Worm (Caenorhabditis elegans) whole organism, L2 larva: ENCODE results near the gene ZC190.7.

Source experiments
- C34F6.9 ChIP-seq: fragments of 150-350 bp; optimal IDR thresholded peaks from 2 replicates; lab custom pipeline; 2014; ENCODE audit warnings: missing biosample characterization, missing genetic modification characterization
- F13H6.1 ChIP-seq: sonication (generic microtip); optimal IDR thresholded peaks from 2 replicates; lab custom pipeline; 2016; ENCODE audit warnings: missing genetic modification characterization, missing compliant biosample characterization
- alr-1 ChIP-seq: fragments of 150-350 bp; optimal IDR thresholded peaks from 2 replicates; lab custom pipeline; 2014; ENCODE audit warnings: missing biosample characterization, missing genetic modification characterization
- aly-2 ChIP-seq: fragments of 150-350 bp; optimal IDR thresholded peaks from 2 replicates; lab custom pipeline; 2014; ENCODE audit warnings: missing biosample characterization, missing genetic modification characterization
- ama-1 ChIP-seq: fragments of 150-350 bp; optimal IDR thresholded peaks from 2 replicates; lab custom pipeline; 2018; ENCODE audit warnings: inconsistent platforms
- blmp-1 ChIP-seq: sonication (generic microtip); optimal IDR thresholded peaks from 2 replicates; lab custom pipeline; 2017; ENCODE audit warnings: missing genetic modification characterization, mild to moderate bottlenecking, missing compliant biosample characterization, antibody characterized with exemption, moderate library complexity; ENCODE audit not compliant: insufficient read depth
- ceh-16 ChIP-seq: fragments of 150-350 bp; optimal IDR thresholded peaks from 2 replicates; lab custom pipeline; 2014; ENCODE audit warnings: missing biosample characterization, missing genetic modification characterization
- crh-2 ChIP-seq: sonication (generic microtip); optimal IDR thresholded peaks from 2 replicates; lab custom pipeline; 2017; ENCODE audit warnings: missing biosample characterization, missing genetic modification characterization
- dmd-4 ChIP-seq: sonication (generic microtip); optimal IDR thresholded peaks from 2 replicates; lab custom pipeline; 2017; ENCODE audit warnings: missing biosample characterization, missing genetic modification characterization
- elt-1 ChIP-seq: fragments of 150-350 bp; optimal IDR thresholded peaks from 2 replicates; lab custom pipeline; 2014; ENCODE audit warnings: missing biosample characterization, missing genetic modification characterization
- elt-3 ChIP-seq: sonication (generic microtip); optimal IDR thresholded peaks from 2 replicates; lab custom pipeline; 2017; ENCODE audit warnings: missing biosample characterization, missing genetic modification characterization
- fos-1 ChIP-seq: fragments of 150-350 bp; optimal IDR thresholded peaks from 2 replicates; lab custom pipeline; 2014; ENCODE audit warnings: missing biosample characterization, missing genetic modification characterization
- lin-13 ChIP-seq: fragments of 150-350 bp; optimal IDR thresholded peaks from 2 replicates; lab custom pipeline; 2014; ENCODE audit warnings: missing biosample characterization, missing genetic modification reagents, missing genetic modification characterization
- lsy-2 ChIP-seq, 2 experiments: fragments of 150-350 bp in 1 of 2; sonication (generic microtip) in 1 of 2; optimal IDR thresholded peaks; 2 replicates each; lab custom pipeline; 2014 to 2017; ENCODE audit warnings: missing biosample characterization in 2 of 2, missing genetic modification characterization in 2 of 2
- mab-5 ChIP-seq: fragments of 150-350 bp; optimal IDR thresholded peaks from 2 replicates; lab custom pipeline; 2014; ENCODE audit warnings: missing biosample characterization, missing genetic modification characterization
- mdl-1 ChIP-seq, 2 experiments: fragments of 150-350 bp in 1 of 2; sonication (generic microtip) in 1 of 2; optimal IDR thresholded peaks; 2 replicates each; lab custom pipeline; 2017; ENCODE audit warnings: missing biosample characterization in 2 of 2, missing genetic modification characterization in 2 of 2
- nhr-11 ChIP-seq: fragments of 150-350 bp; optimal IDR thresholded peaks from 2 replicates; lab custom pipeline; 2014; ENCODE audit warnings: missing biosample characterization, missing genetic modification characterization
- nhr-12 ChIP-seq: fragments of 150-350 bp; optimal IDR thresholded peaks from 2 replicates; lab custom pipeline; 2014; ENCODE audit warnings: missing biosample characterization, missing genetic modification characterization
- nhr-129 ChIP-seq: fragments of 150-350 bp; optimal IDR thresholded peaks from 2 replicates; lab custom pipeline; 2014; ENCODE audit warnings: missing biosample characterization, missing genetic modification characterization
- nhr-21 ChIP-seq: fragments of 150-350 bp; optimal IDR thresholded peaks from 2 replicates; lab custom pipeline; 2014; ENCODE audit warnings: missing biosample characterization, missing genetic modification characterization
- nhr-23 ChIP-seq: fragments of 150-350 bp; optimal IDR thresholded peaks from 2 replicates; lab custom pipeline; 2014; ENCODE audit warnings: missing biosample characterization, missing genetic modification reagents, missing genetic modification characterization
- nhr-25 ChIP-seq: fragments of 150-350 bp; sonication (generic microtip); optimal IDR thresholded peaks from 3 replicates; lab custom pipeline; 2014; ENCODE audit warnings: missing biosample characterization, missing genetic modification characterization
- nhr-6 ChIP-seq: fragments of 150-350 bp; optimal IDR thresholded peaks from 2 replicates; lab custom pipeline; 2014; ENCODE audit warnings: missing biosample characterization, missing genetic modification characterization
- nhr-77 ChIP-seq: fragments of 150-350 bp; optimal IDR thresholded peaks from 2 replicates; lab custom pipeline; 2014; ENCODE audit warnings: missing biosample characterization, missing genetic modification characterization
- peb-1 ChIP-seq: fragments of 150-350 bp; optimal IDR thresholded peaks from 2 replicates; lab custom pipeline; 2014; ENCODE audit warnings: missing biosample characterization, missing genetic modification characterization
- sem-4 ChIP-seq: fragments of 150-350 bp; optimal IDR thresholded peaks from 2 replicates; lab custom pipeline; 2014; ENCODE audit warnings: missing biosample characterization, missing genetic modification reagents, missing genetic modification characterization
- sma-3 ChIP-seq: sonication (generic microtip); optimal IDR thresholded peaks from 2 replicates; lab custom pipeline; 2016; ENCODE audit warnings: missing genetic modification reagents, missing genetic modification characterization, missing compliant biosample characterization
- sma-9 ChIP-seq, 2 experiments: fragments of 150-350 bp in 1 of 2; sonication (generic microtip) in 1 of 2; optimal IDR thresholded peaks; 2 replicates each; lab custom pipeline; 2014 to 2016; ENCODE audit warnings: missing genetic modification characterization in 2 of 2, mild to moderate bottlenecking in 1 of 2, missing biosample characterization in 1 of 2, missing compliant biosample characterization in 1 of 2, missing genetic modification reagents in 1 of 2, moderate library complexity in 1 of 2
- unc-55 ChIP-seq: fragments of 150-350 bp; sonication (generic microtip); optimal IDR thresholded peaks from 3 replicates; lab custom pipeline; 2014; ENCODE audit warnings: missing biosample characterization, missing genetic modification reagents, missing genetic modification characterization
- unc-62 ChIP-seq: fragments of 150-350 bp; optimal IDR thresholded peaks from 2 replicates; lab custom pipeline; 2014; ENCODE audit warnings: missing biosample characterization, missing genetic modification reagents, missing genetic modification characterization
- ztf-1 ChIP-seq: fragments of 200-800 bp; sonication (Bioruptor generic); conservative IDR thresholded peaks from 2 replicates; pipeline ENCODE4 v1.3.6; 2022; ENCODE audit warnings: missing genetic modification characterization, missing compliant biosample characterization

ZC190.7 gene

ce11 chrV:8661241-8661954, 25.3 kb downstream of the ZC190.7 start:
- no peak for TF ChIP-seq unc-55 (GFP tag; lab: Kevin White, UChicago)
- peak; percentile 68 for TF ChIP-seq nhr-23 (tag; lab: Kevin White, UChicago)
- TF ChIP-seq F13H6.1, result peak; percentile 11
- TF ChIP-seq sma-9 (GFP tag; optimal IDR thresholded peaks at IDR 0.05; lab: Kevin White, UChicago), result peak; percentile 43
- no peak for TF ChIP-seq sma-9 (tag; optimal IDR thresholded peaks at IDR 0.05; lab: Kevin White, UChicago)
- peak; percentile 45 for TF ChIP-seq blmp-1 (tag; lab: Kevin White, UChicago)
- peak; percentile 18 for TF ChIP-seq crh-2
- no peak for TF ChIP-seq lsy-2 (tag; optimal IDR thresholded peaks at IDR 0.05; lab: Kevin White, UChicago)
- peak; percentile 72 for TF ChIP-seq nhr-25 (tag; lab: Kevin White, UChicago)
- peak; percentile 79 for TF ChIP-seq nhr-21 (tag; lab: Kevin White, UChicago)
- TF ChIP-seq mab-5 (tag; lab: Kevin White, UChicago), result no peak
- peak; percentile 82 for TF ChIP-seq ceh-16 (tag; lab: Kevin White, UChicago)
- TF ChIP-seq fos-1 (tag; lab: Kevin White, UChicago), result peak; percentile 53

DNA sequence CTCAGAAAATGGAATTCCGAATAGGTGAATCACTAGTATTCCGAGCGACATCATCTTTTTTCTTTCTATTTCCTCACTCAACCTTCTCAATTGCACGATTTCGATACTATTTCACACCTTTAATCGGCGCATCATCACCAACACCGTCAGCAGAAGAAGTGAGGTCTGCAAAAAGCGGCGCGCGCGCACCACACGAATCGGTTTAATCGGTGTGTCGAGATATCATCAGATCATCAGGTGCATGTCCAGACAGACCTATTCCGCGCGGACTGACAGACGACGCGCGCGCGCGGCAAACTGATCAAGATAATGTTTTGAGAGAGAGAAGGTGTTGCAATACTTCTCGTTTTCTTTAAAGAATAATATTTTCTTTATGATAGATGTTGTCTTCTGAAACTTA, 26.2 kb downstream of the ZC190.7 start:
- TF ChIP-seq nhr-25 (tag; lab: Kevin White, UChicago) (peak; percentile 27), sma-9 (GFP tag; optimal IDR thresholded peaks at IDR 0.05; lab: Kevin White, UChicago) (peak; percentile 68), sma-9 (tag; optimal IDR thresholded peaks at IDR 0.05; lab: Kevin White, UChicago) (no peak), F13H6.1 (no peak), elt-1 (tag; lab: Kevin White, UChicago) (peak; percentile 75), ceh-16 (tag; lab: Kevin White, UChicago) (peak; percentile 94), peb-1 (tag; lab: Kevin White, UChicago) (no peak), blmp-1 (tag; lab: Kevin White, UChicago) (no peak), nhr-21 (tag; lab: Kevin White, UChicago) (peak; percentile 38), nhr-77 (tag; lab: Kevin White, UChicago) (no peak)

ce11 chrV:8658577-8659362, 27.9 kb downstream of the ZC190.7 start:
- no peak for TF ChIP-seq lin-13
- TF ChIP-seq ama-1, result no peak
- TF ChIP-seq unc-55 (GFP tag; lab: Kevin White, UChicago), result no peak
- no peak for TF ChIP-seq nhr-77 (tag; lab: Kevin White, UChicago)
- TF ChIP-seq nhr-129 (tag; lab: Kevin White, UChicago), result peak; percentile 68
- TF ChIP-seq elt-3, result no peak
- TF ChIP-seq fos-1 (tag; lab: Kevin White, UChicago), result no peak
- TF ChIP-seq dmd-4 (tag; lab: Kevin White, UChicago), result no peak
- TF ChIP-seq nhr-6 (tag; lab: Kevin White, UChicago), result peak; percentile 50
- no peak for TF ChIP-seq sma-3 (GFP tag; lab: Kevin White, UChicago)
- no peak for TF ChIP-seq aly-2 (tag; lab: Kevin White, UChicago)
- TF ChIP-seq nhr-25 (tag; lab: Kevin White, UChicago), result peak; percentile 23
- peak; percentile 54 for TF ChIP-seq C34F6.9 (tag; lab: Kevin White, UChicago)
- TF ChIP-seq peb-1 (tag; lab: Kevin White, UChicago), result no peak
- TF ChIP-seq unc-62 (GFP tag; lab: Kevin White, UChicago), result no peak
- peak in 1 of 2 experiments; percentile 48 for TF ChIP-seq lsy-2 (tag; optimal IDR thresholded peaks at IDR 0.05; lab: Kevin White, UChicago)
- TF ChIP-seq elt-1 (tag; lab: Kevin White, UChicago), result no peak
- TF ChIP-seq blmp-1 (tag; lab: Kevin White, UChicago), result peak; percentile 21
- no peak for TF ChIP-seq ztf-1
- TF ChIP-seq F13H6.1, result peak; percentile 81
- TF ChIP-seq mab-5 (tag; lab: Kevin White, UChicago), result no peak
- TF ChIP-seq nhr-12, result no peak
- peak; percentile 70 for TF ChIP-seq sem-4
- peak; percentile 93 for TF ChIP-seq sma-9 (GFP tag; optimal IDR thresholded peaks at IDR 0.05; lab: Kevin White, UChicago)
- TF ChIP-seq sma-9 (tag; optimal IDR thresholded peaks at IDR 0.05; lab: Kevin White, UChicago), result no peak
- TF ChIP-seq alr-1 (tag; lab: Kevin White, UChicago), result no peak
- TF ChIP-seq nhr-21 (tag; lab: Kevin White, UChicago), result no peak
- no peak for TF ChIP-seq mdl-1 (tag; optimal IDR thresholded peaks at IDR 0.05; lab: Kevin White, UChicago)
- TF ChIP-seq nhr-11 (tag; lab: Kevin White, UChicago), result no peak
